Worm (Caenorhabditis elegans) whole organism, L2 larva: ENCODE measurements around the gene prp-3.

Source experiments
- C34F6.9 ChIP-seq: fragments of 150-350 bp; optimal IDR thresholded peaks from 2 replicates; lab custom pipeline; 2014; ENCODE audit warnings: missing biosample characterization, missing genetic modification characterization
- F13H6.1 ChIP-seq: sonication (generic microtip); optimal IDR thresholded peaks from 2 replicates; lab custom pipeline; 2016; ENCODE audit warnings: missing genetic modification characterization, missing compliant biosample characterization
- R02D3.7 ChIP-seq: fragments of 150-350 bp; optimal IDR thresholded peaks from 2 replicates; lab custom pipeline; 2014; ENCODE audit warnings: missing biosample characterization, missing genetic modification characterization
- Y55F3AM.14 ChIP-seq: fragments of 200-800 bp; sonication (Bioruptor generic); optimal IDR thresholded peaks from 2 replicates; lab custom pipeline; 2018; ENCODE audit warnings: mild to moderate bottlenecking, missing genetic modification characterization, missing compliant biosample characterization
- ZK546.5 ChIP-seq: sonication (generic microtip); optimal IDR thresholded peaks from 2 replicates; lab custom pipeline; 2017; ENCODE audit warnings: missing biosample characterization, missing genetic modification characterization
- alr-1 ChIP-seq: fragments of 150-350 bp; optimal IDR thresholded peaks from 2 replicates; lab custom pipeline; 2014; ENCODE audit warnings: missing biosample characterization, missing genetic modification characterization
- aly-2 ChIP-seq: fragments of 150-350 bp; optimal IDR thresholded peaks from 2 replicates; lab custom pipeline; 2014; ENCODE audit warnings: missing biosample characterization, missing genetic modification characterization
- blmp-1 ChIP-seq: sonication (generic microtip); optimal IDR thresholded peaks from 2 replicates; lab custom pipeline; 2017; ENCODE audit warnings: missing genetic modification characterization, mild to moderate bottlenecking, missing compliant biosample characterization, antibody characterized with exemption, moderate library complexity; ENCODE audit not compliant: insufficient read depth
- crh-2 ChIP-seq: sonication (generic microtip); optimal IDR thresholded peaks from 2 replicates; lab custom pipeline; 2017; ENCODE audit warnings: missing biosample characterization, missing genetic modification characterization
- dmd-4 ChIP-seq: sonication (generic microtip); optimal IDR thresholded peaks from 2 replicates; lab custom pipeline; 2017; ENCODE audit warnings: missing biosample characterization, missing genetic modification characterization
- egl-27 ChIP-seq: sonication (generic microtip); optimal IDR thresholded peaks from 3 replicates; lab custom pipeline; 2017; ENCODE audit warnings: missing biosample characterization, missing genetic modification reagents, missing genetic modification characterization
- elt-1 ChIP-seq: fragments of 150-350 bp; optimal IDR thresholded peaks from 2 replicates; lab custom pipeline; 2014; ENCODE audit warnings: missing biosample characterization, missing genetic modification characterization
- elt-3 ChIP-seq: sonication (generic microtip); optimal IDR thresholded peaks from 2 replicates; lab custom pipeline; 2017; ENCODE audit warnings: missing biosample characterization, missing genetic modification characterization
- fos-1 ChIP-seq: fragments of 150-350 bp; optimal IDR thresholded peaks from 2 replicates; lab custom pipeline; 2014; ENCODE audit warnings: missing biosample characterization, missing genetic modification characterization
- gmeb-1 ChIP-seq: fragments of 150-350 bp; optimal IDR thresholded peaks from 2 replicates; lab custom pipeline; 2014; ENCODE audit warnings: missing biosample characterization, missing genetic modification characterization
- lin-11 ChIP-seq: fragments of 150-350 bp; sonication (generic microtip); optimal IDR thresholded peaks from 2 replicates; lab custom pipeline; 2014; ENCODE audit warnings: missing biosample characterization, missing genetic modification characterization, inconsistent platforms, mixed read lengths
- lin-13 ChIP-seq: fragments of 150-350 bp; optimal IDR thresholded peaks from 2 replicates; lab custom pipeline; 2014; ENCODE audit warnings: missing biosample characterization, missing genetic modification reagents, missing genetic modification characterization
- lin-39 ChIP-seq: fragments of 150-350 bp; optimal IDR thresholded peaks from 2 replicates; lab custom pipeline; 2014; ENCODE audit warnings: missing biosample characterization, missing genetic modification reagents, missing genetic modification characterization
- lsy-2 ChIP-seq, 2 experiments: fragments of 150-350 bp in 1 of 2; sonication (generic microtip) in 1 of 2; optimal IDR thresholded peaks; 2 replicates each; lab custom pipeline; 2014 to 2017; ENCODE audit warnings: missing biosample characterization in 2 of 2, missing genetic modification characterization in 2 of 2
- mab-5 ChIP-seq: fragments of 150-350 bp; optimal IDR thresholded peaks from 2 replicates; lab custom pipeline; 2014; ENCODE audit warnings: missing biosample characterization, missing genetic modification characterization
- mdl-1 ChIP-seq, 2 experiments: fragments of 150-350 bp in 1 of 2; sonication (generic microtip) in 1 of 2; optimal IDR thresholded peaks; 2 replicates each; lab custom pipeline; 2017; ENCODE audit warnings: missing biosample characterization in 2 of 2, missing genetic modification characterization in 2 of 2
- nhr-10 ChIP-seq: sonication (generic microtip); optimal IDR thresholded peaks from 2 replicates; lab custom pipeline; 2017; ENCODE audit warnings: missing biosample characterization, missing genetic modification characterization
- nhr-11 ChIP-seq: fragments of 150-350 bp; optimal IDR thresholded peaks from 2 replicates; lab custom pipeline; 2014; ENCODE audit warnings: missing biosample characterization, missing genetic modification characterization
- nhr-12 ChIP-seq: fragments of 150-350 bp; optimal IDR thresholded peaks from 2 replicates; lab custom pipeline; 2014; ENCODE audit warnings: missing biosample characterization, missing genetic modification characterization
- nhr-129 ChIP-seq: fragments of 150-350 bp; optimal IDR thresholded peaks from 2 replicates; lab custom pipeline; 2014; ENCODE audit warnings: missing biosample characterization, missing genetic modification characterization
- nhr-21 ChIP-seq: fragments of 150-350 bp; optimal IDR thresholded peaks from 2 replicates; lab custom pipeline; 2014; ENCODE audit warnings: missing biosample characterization, missing genetic modification characterization
- nhr-23 ChIP-seq: fragments of 150-350 bp; optimal IDR thresholded peaks from 2 replicates; lab custom pipeline; 2014; ENCODE audit warnings: missing biosample characterization, missing genetic modification reagents, missing genetic modification characterization
- nhr-237 ChIP-seq: fragments of 150-350 bp; optimal IDR thresholded peaks from 2 replicates; lab custom pipeline; 2014; ENCODE audit warnings: missing biosample characterization, missing genetic modification characterization
- nhr-25 ChIP-seq: fragments of 150-350 bp; sonication (generic microtip); optimal IDR thresholded peaks from 3 replicates; lab custom pipeline; 2014; ENCODE audit warnings: missing biosample characterization, missing genetic modification characterization
- nhr-6 ChIP-seq: fragments of 150-350 bp; optimal IDR thresholded peaks from 2 replicates; lab custom pipeline; 2014; ENCODE audit warnings: missing biosample characterization, missing genetic modification characterization
- nhr-77 ChIP-seq: fragments of 150-350 bp; optimal IDR thresholded peaks from 2 replicates; lab custom pipeline; 2014; ENCODE audit warnings: missing biosample characterization, missing genetic modification characterization
- sem-4 ChIP-seq: fragments of 150-350 bp; optimal IDR thresholded peaks from 2 replicates; lab custom pipeline; 2014; ENCODE audit warnings: missing biosample characterization, missing genetic modification reagents, missing genetic modification characterization
- skn-1 ChIP-seq: sonication (generic microtip); optimal IDR thresholded peaks from 2 replicates; lab custom pipeline; 2017; ENCODE audit warnings: missing biosample characterization, missing genetic modification characterization
- sma-3 ChIP-seq: sonication (generic microtip); optimal IDR thresholded peaks from 2 replicates; lab custom pipeline; 2016; ENCODE audit warnings: missing genetic modification reagents, missing genetic modification characterization, missing compliant biosample characterization
- sma-9 ChIP-seq, 2 experiments: fragments of 150-350 bp in 1 of 2; sonication (generic microtip) in 1 of 2; optimal IDR thresholded peaks; 2 replicates each; lab custom pipeline; 2014 to 2016; ENCODE audit warnings: missing genetic modification characterization in 2 of 2, mild to moderate bottlenecking in 1 of 2, missing biosample characterization in 1 of 2, missing compliant biosample characterization in 1 of 2, missing genetic modification reagents in 1 of 2, moderate library complexity in 1 of 2
- snpc-4 ChIP-seq: fragments of 150-350 bp; optimal IDR thresholded peaks from 2 replicates; lab custom pipeline; 2014; ENCODE audit warnings: missing biosample characterization, missing genetic modification characterization
- unc-55 ChIP-seq: fragments of 150-350 bp; sonication (generic microtip); optimal IDR thresholded peaks from 3 replicates; lab custom pipeline; 2014; ENCODE audit warnings: missing biosample characterization, missing genetic modification reagents, missing genetic modification characterization
- zag-1 ChIP-seq: fragments of 150-350 bp; optimal IDR thresholded peaks from 2 replicates; lab custom pipeline; 2014; ENCODE audit warnings: missing biosample characterization, missing genetic modification characterization
- ztf-1 ChIP-seq: fragments of 200-800 bp; sonication (Bioruptor generic); conservative IDR thresholded peaks from 2 replicates; pipeline ENCODE4 v1.3.6; 2022; ENCODE audit warnings: missing genetic modification characterization, missing compliant biosample characterization
- ztf-4 ChIP-seq: fragments of 150-350 bp; optimal IDR thresholded peaks from 2 replicates; lab custom pipeline; 2014; ENCODE audit warnings: missing biosample characterization, missing genetic modification characterization

The prp-3 gene

DNA sequence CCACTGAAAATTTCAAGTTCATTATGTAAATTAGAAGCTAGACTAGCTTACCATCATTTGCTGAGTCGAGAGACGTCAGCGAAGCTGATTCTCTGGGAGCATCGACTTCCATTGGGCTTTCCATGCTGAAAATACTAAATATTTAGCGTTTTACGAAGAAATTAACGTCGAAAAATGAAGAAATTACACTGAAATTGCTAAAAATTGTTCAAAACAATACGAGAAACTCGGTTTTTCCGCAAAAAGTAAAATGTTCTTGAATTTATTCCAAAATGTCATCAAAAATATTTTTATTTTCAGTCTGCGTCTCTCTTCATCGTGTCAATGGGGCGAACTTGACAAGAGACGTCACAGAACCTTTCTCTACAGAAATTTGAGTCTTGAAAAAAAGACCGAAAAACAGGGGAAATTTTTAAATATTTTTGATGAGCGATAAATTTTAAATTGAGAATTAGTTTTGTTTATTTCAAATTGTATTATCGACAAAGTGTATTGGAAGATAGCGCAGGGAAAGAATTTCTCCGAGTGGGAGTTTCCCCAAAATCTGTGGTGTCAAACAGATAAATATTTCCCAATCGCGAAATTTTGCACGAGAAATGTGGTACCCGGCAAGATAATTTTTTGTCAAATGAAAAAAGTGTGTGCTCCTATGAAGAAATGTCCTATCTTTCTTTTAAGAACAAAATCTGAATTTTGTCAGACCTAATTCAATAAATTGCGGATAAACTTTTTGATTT, 32.8 kb upstream of the prp-3 start, which contains the start of gene ecps-1:
Gene ecps-1 (minus strand): TSS at position 125 of the 737 bp plus-strand sequence.
- TF ChIP-seq skn-1 (tag; lab: Kevin White, UChicago) (peak; percentile 95), nhr-12 (no peak), elt-3 (tag; lab: Kevin White, UChicago) (no peak), sem-4 (tag; lab: Kevin White, UChicago) (peak; percentile 82), nhr-25 (tag; lab: Kevin White, UChicago) (no peak), egl-27 (peak; percentile 57), nhr-237 (peak; percentile 46), sma-9 (GFP tag; optimal IDR thresholded peaks at IDR 0.05; lab: Kevin White, UChicago) (peak; percentile 90), sma-9 (tag; optimal IDR thresholded peaks at IDR 0.05; lab: Kevin White, UChicago) (no peak), lin-11 (tag; lab: Kevin White, UChicago) (no peak), mab-5 (tag; lab: Kevin White, UChicago) (peak; percentile 88), snpc-4 (peak; percentile 50), mdl-1 (tag; optimal IDR thresholded peaks at IDR 0.05; lab: Kevin White, UChicago) (peak; percentile 1 to 4), blmp-1 (tag; lab: Kevin White, UChicago) (peak; percentile 24), nhr-6 (tag; lab: Kevin White, UChicago) (peak; percentile 83), zag-1 (tag; lab: Kevin White, UChicago) (peak; percentile 48), C34F6.9 (peak; percentile 97), fos-1 (tag; lab: Kevin White, UChicago) (peak; percentile 80), R02D3.7 (tag; lab: Kevin White, UChicago) (peak; percentile 41), nhr-129 (tag; lab: Kevin White, UChicago) (peak; percentile 81), nhr-21 (tag; lab: Kevin White, UChicago) (peak; percentile 81), ZK546.5 (peak; percentile 58), F13H6.1 (tag; lab: Kevin White, UChicago) (peak; percentile 77), sma-3 (GFP tag; lab: Kevin White, UChicago) (peak; percentile 96), lin-13 (GFP tag; lab: Kevin White, UChicago) (no peak), nhr-23 (tag; lab: Kevin White, UChicago) (no peak), nhr-77 (peak; percentile 41), nhr-11 (tag; lab: Kevin White, UChicago) (peak; percentile 11), crh-2 (peak; percentile 95), ztf-1 (no peak), gmeb-1 (tag; lab: Kevin White, UChicago) (peak; percentile 84), lsy-2 (tag; optimal IDR thresholded peaks at IDR 0.05; lab: Kevin White, UChicago) (peak; percentile 70 to 93), unc-55 (GFP tag; lab: Kevin White, UChicago) (peak; percentile 96)
- TF ChIP-seq, all 48 proteins: peak for 25

DNA sequence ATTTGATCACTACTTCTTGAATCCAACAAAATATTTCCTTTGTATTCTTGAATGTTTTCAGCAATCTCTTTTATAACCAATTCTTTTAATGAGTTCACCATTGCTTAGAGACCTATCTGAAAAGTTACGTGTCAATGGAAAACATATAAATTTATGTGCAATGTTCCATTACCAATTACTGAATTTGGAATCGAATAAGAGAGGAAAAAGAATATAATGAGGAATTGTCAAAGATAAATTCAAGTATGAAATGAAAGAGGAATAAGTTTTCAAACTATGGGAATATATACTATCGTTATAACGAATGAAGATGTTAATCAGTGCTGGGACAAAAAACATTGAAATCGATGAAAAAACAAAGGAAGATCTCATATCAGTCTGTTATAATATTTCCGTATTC, 23.2 kb upstream of the prp-3 start, which contains the start of gene H04D03.4:
Gene H04D03.4 (minus strand): TSS at position 101 of the 400 bp plus-strand sequence.
- TF ChIP-seq Y55F3AM.14 (GFP tag; lab: Kevin White, UChicago) (no peak), nhr-23 (tag; lab: Kevin White, UChicago) (no peak), alr-1 (tag; lab: Kevin White, UChicago) (no peak), ZK546.5 (no peak), lsy-2 (tag; optimal IDR thresholded peaks at IDR 0.05; lab: Kevin White, UChicago) (no peak), aly-2 (tag; lab: Kevin White, UChicago) (no peak), ztf-4 (tag; lab: Kevin White, UChicago) (no peak), nhr-10 (tag; lab: Kevin White, UChicago) (no peak), nhr-237 (no peak), mab-5 (tag; lab: Kevin White, UChicago) (no peak), fos-1 (tag; lab: Kevin White, UChicago) (no peak), mdl-1 (tag; optimal IDR thresholded peaks at IDR 0.05; lab: Kevin White, UChicago) (no peak), lin-39 (tag; lab: Kevin White, UChicago) (no peak)
- TF ChIP-seq, all 48 proteins: peak for 0

DNA sequence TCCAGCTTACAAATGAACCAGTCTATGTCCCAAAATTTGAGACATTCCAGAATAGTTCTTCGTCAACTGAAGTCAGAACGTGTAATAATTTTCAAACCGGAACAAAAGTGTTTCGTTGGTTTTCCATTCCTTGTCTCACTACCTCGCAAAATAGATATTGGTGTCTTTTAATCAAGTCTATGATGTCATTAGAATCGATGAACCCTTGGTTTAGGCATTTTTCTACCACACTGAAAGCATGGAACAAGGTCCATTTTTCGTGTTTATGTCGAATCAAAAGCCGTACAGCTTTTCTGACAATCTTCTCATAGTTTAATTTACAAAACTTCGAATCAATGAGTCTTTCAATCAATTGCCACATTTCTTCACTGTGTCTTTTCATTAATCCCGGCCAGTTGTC, 18.9 kb upstream of the prp-3 start, which contains the start of gene H04D03.7:
Gene H04D03.7 (minus strand): TSS at position 101 of the 400 bp plus-strand sequence.
- TF ChIP-seq zag-1 (tag; lab: Kevin White, UChicago) (no peak), nhr-237 (no peak), Y55F3AM.14 (GFP tag; lab: Kevin White, UChicago) (no peak), nhr-25 (tag; lab: Kevin White, UChicago) (no peak), elt-3 (tag; lab: Kevin White, UChicago) (no peak), lin-11 (tag; lab: Kevin White, UChicago) (no peak), ZK546.5 (no peak), dmd-4 (tag; lab: Kevin White, UChicago) (no peak), elt-1 (tag; lab: Kevin White, UChicago) (no peak)
